Fruit fly (Drosophila melanogaster): ENCODE results near the gene CG7872.

Gene CG7872

dm6 chrX:15617916-15618315, 39.9 kb downstream of the CG7872 start (continued):
- TF ChIP-seq nmo (GFP tag; optimal IDR thresholded peaks at IDR 0.05) (peak; percentile 44), CG6813 (GFP tag; optimal IDR thresholded peaks at IDR 0.05) (no peak), CG15073 (GFP tag; optimal IDR thresholded peaks at IDR 0.05) (no peak), CG1792 (GFP tag; optimal IDR thresholded peaks at IDR 0.05) (no peak), pnt (GFP tag; optimal IDR thresholded peaks at IDR 0.05) (no peak), gfzf (GFP tag; optimal IDR thresholded peaks at IDR 0.05) (no peak), CG7271 (tag; optimal IDR thresholded peaks at IDR 0.05) (no peak), slp2 (GFP tag; optimal IDR thresholded peaks at IDR 0.05) (no peak), trem (tag; optimal IDR thresholded peaks at IDR 0.05) (peak; percentile 23), vvl (GFP tag; IDR thresholded peaks at IDR 0.05) (peak; percentile 64), dmrt99B (tag; optimal IDR thresholded peaks at IDR 0.05) (peak; percentile 23), hth (optimal IDR thresholded peaks at IDR 0.05) (no peak), odd (GFP tag; optimal IDR thresholded peaks at IDR 0.05) (no peak), wek (GFP tag; optimal IDR thresholded peaks at IDR 0.05) (no peak), CG3847 (GFP tag; IDR thresholded peaks at IDR 0.05) (no peak), ab (GFP tag; optimal IDR thresholded peaks at IDR 0.05) (no peak), CG3065 (GFP tag; optimal IDR thresholded peaks at IDR 0.05) (no peak), CG8944 (GFP tag; optimal IDR thresholded peaks at IDR 0.05) (no peak), CG11696 (GFP tag; IDR thresholded peaks at IDR 0.05) (peak; percentile 33; the same call in 1 of the 2 replicates), phol (tag; optimal IDR thresholded peaks at IDR 0.05) (peak; percentile 39), Pdp1 (GFP tag; optimal IDR thresholded peaks at IDR 0.05) (no peak), CG8290 (GFP tag; optimal IDR thresholded peaks at IDR 0.05) (no peak), CG8290 (tag; optimal IDR thresholded peaks at IDR 0.05) (no peak), CG16813 (GFP tag; IDR thresholded peaks at IDR 0.05; ENCODE audit: partially characterized antibody) (no peak), CG4820 (GFP tag; optimal IDR thresholded peaks at IDR 0.05) (peak; percentile 5), exex (tag; optimal IDR thresholded peaks at IDR 0.05) (no peak), CG10274 (GFP tag; optimal IDR thresholded peaks at IDR 0.05) (no peak), CG18764 (GFP tag; optimal IDR thresholded peaks at IDR 0.05) (no peak), sc (optimal IDR thresholded peaks at IDR 0.05) (no peak), sc (GFP tag; optimal IDR thresholded peaks at IDR 0.05) (peak; percentile 22), zf30C (GFP tag; optimal IDR thresholded peaks at IDR 0.05) (no peak), tgo (GFP tag; IDR thresholded peaks at IDR 0.05) (peak; percentile 41; the same call in 1 of the 3 replicates), zen (tag; optimal IDR thresholded peaks at IDR 0.05) (peak; percentile 49), crc (GFP tag; optimal IDR thresholded peaks at IDR 0.05) (no peak), CG14860 (GFP tag; IDR thresholded peaks at IDR 0.05; ENCODE audit: partially characterized antibody) (no peak), cwo (GFP tag; optimal IDR thresholded peaks at IDR 0.05) (no peak), CG31441 (GFP tag; IDR thresholded peaks at IDR 0.05) (peak; percentile 39; the same call in 1 of the 2 replicates), CG8388 (GFP tag; optimal IDR thresholded peaks at IDR 0.05) (peak; percentile 42), pita (GFP tag; optimal IDR thresholded peaks at IDR 0.05) (no peak), sim (GFP tag; IDR thresholded peaks at IDR 0.05) (no peak), Kr (GFP tag; optimal IDR thresholded peaks at IDR 0.05) (no peak), onecut (GFP tag; IDR thresholded peaks at IDR 0.05) (no peak), ro (GFP tag; IDR thresholded peaks at IDR 0.05) (no peak), CG12659 (GFP tag; optimal IDR thresholded peaks at IDR 0.05) (no peak), Dp (GFP tag; optimal IDR thresholded peaks at IDR 0.05) (no peak), ken (GFP tag; IDR thresholded peaks at IDR 0.05) (peak; percentile 54; the same call in 1 of the 3 replicates), Ptx1 (GFP tag; IDR thresholded peaks at IDR 0.05) (peak; percentile 36; the same call in 1 of the 2 replicates), tna (GFP tag; IDR thresholded peaks at IDR 0.05; ENCODE audit: partially characterized antibody) (no peak), CG6791 (GFP tag; IDR thresholded peaks at IDR 0.05; ENCODE audit: partially characterized antibody) (no peak), CG31365 (tag; optimal IDR thresholded peaks at IDR 0.05) (no peak), CG12769 (tag; optimal IDR thresholded peaks at IDR 0.05) (no peak), z (GFP tag; IDR thresholded peaks at IDR 0.05) (no peak)

Measured in whole organism, embryonic.